Worm (Caenorhabditis elegans): ENCODE measurements around the gene famh-136.

DNA sequence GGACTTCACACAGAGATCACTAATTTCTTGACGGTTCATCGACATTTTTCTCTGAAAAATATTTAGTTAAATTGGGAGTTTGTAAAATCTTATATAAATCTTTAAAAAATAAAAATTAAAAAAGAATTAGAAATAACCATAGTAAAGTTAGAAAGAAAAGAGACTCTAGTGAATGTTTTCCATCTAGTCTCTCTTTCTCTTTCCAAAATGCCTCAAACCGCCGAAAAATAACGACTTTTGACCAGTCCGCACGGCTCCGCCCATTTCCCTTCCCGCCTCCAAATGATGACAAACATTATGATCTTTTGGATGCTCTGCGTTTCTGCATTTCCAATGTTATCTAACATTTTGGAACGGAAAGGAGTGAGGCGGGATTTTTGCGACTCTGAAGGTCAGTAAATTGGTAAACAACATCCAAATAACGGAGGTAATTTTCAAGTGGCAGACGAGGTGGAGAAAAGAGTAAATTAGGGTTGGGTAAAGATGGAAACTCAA is 35.7 kb downstream of the famh-136 start, which contains the start of gene glb-1:
- TF ChIP-seq dao-5 (tag; optimal IDR thresholded peaks at IDR 0.05), result no peak
- no peak for TF ChIP-seq W03F9.2 (tag; optimal IDR thresholded peaks at IDR 0.05)
- no peak for TF ChIP-seq him-1 (tag; optimal IDR thresholded peaks at IDR 0.05)
